Fruit fly (Drosophila melanogaster): ENCODE results near the gene CG7514.

- TF ChIP-seq CG12605 (GFP tag; IDR thresholded peaks at IDR 0.05) (no peak), CG14655 (GFP tag; optimal IDR thresholded peaks at IDR 0.05) (no peak)
Measured at dm6 chr3L:4677532-4677931, 11.0 kb downstream of the CG7514 start, which contains the start of gene CG34266.

Data from whole organism, pupa.